Worm (Caenorhabditis elegans) whole organism, L4 larva: ENCODE data around the gene F25B4.4.

Source experiments
- aha-1 ChIP-seq: fragments of 150-350 bp; peaks from one replicate; lab custom pipeline; 2014; ENCODE audit warnings: missing biosample characterization, missing genetic modification characterization
- ama-1 ChIP-seq: fragments of 150-350 bp; optimal IDR thresholded peaks from 2 replicates; lab custom pipeline; 2014; ENCODE audit warnings: inconsistent platforms, mixed read lengths
- dmd-9 ChIP-seq: fragments of 200-800 bp; sonication (Bioruptor generic); IDR thresholded peaks from 2 replicates; pipeline ENCODE4 v1.3.6; 2022; ENCODE audit warnings: missing genetic modification reagents, missing genetic modification characterization, missing compliant biosample characterization
- madf-5 ChIP-seq, 2 experiments: fragments of 200-800 bp; sonication (Bioruptor generic); IDR thresholded peaks; 2 replicates each; pipeline ENCODE4 v1.3.6; 2022; ENCODE audit warnings: missing compliant biosample characterization in 2 of 2, missing genetic modification characterization in 2 of 2
- nhr-237 ChIP-seq: sonication (generic microtip); optimal IDR thresholded peaks from 2 replicates; lab custom pipeline; 2017; ENCODE audit warnings: missing biosample characterization, missing genetic modification characterization
- sdz-12 ChIP-seq: fragments of 200-800 bp; sonication (Bioruptor generic); optimal IDR thresholded peaks from 2 replicates; lab custom pipeline; 2018; ENCODE audit warnings: mild to moderate bottlenecking, missing genetic modification characterization, missing compliant biosample characterization

- TF ChIP-seq sdz-12 (GFP tag; lab: Kevin White, UChicago) = no peak
- TF ChIP-seq ama-1 (lab: Kevin White, UChicago) = peak; percentile 45
- no peak for TF ChIP-seq madf-5 (GFP tag; IDR thresholded peaks at IDR 0.05; lab: Robert Waterston, UW)
- TF ChIP-seq dmd-9 = no peak
- no peak for TF ChIP-seq nhr-237
- TF ChIP-seq aha-1 (tag; lab: Kevin White, UChicago) = no peak
These were observed 2.1 kb upstream of the F25B4.4 start, which contains the start of gene prp-39 for ce11 chrV:5682530-5682929.
